Worm (Caenorhabditis elegans): ENCODE results near the gene kin-16.

kin-16 gene

ce11 chrII:9436009-9436408 is at the start of gene kin-16:
Gene kin-16, minus strand, starts transcription at chrII:9436109.
- no peak for TF ChIP-seq C34F6.9 (tag; optimal IDR thresholded peaks at IDR 0.05)
- no peak for TF ChIP-seq zag-1 (tag; optimal IDR thresholded peaks at IDR 0.05)
- no peak for TF ChIP-seq lsy-2 (tag; optimal IDR thresholded peaks at IDR 0.05)
- TF ChIP-seq nhr-11 (tag; optimal IDR thresholded peaks at IDR 0.05), result no peak
- no peak for TF ChIP-seq mbf-1 (tag; optimal IDR thresholded peaks at IDR 0.05)
- TF ChIP-seq ztf-1 (GFP tag; conservative IDR thresholded peaks at IDR 0.05), result no peak
- TF ChIP-seq nhr-237 (tag; optimal IDR thresholded peaks at IDR 0.05), result no peak
- no peak for TF ChIP-seq sma-9 (GFP tag; optimal IDR thresholded peaks at IDR 0.05)
- TF ChIP-seq sma-9 (tag; optimal IDR thresholded peaks at IDR 0.05), result no peak
- TF ChIP-seq alr-1 (tag; optimal IDR thresholded peaks at IDR 0.05), result no peak

- TF ChIP-seq fos-1 (tag; optimal IDR thresholded peaks at IDR 0.05) (peak; percentile 7), lin-11 (tag; optimal IDR thresholded peaks at IDR 0.05) (no peak), elt-3 (tag; optimal IDR thresholded peaks at IDR 0.05) (no peak), sma-9 (GFP tag; optimal IDR thresholded peaks at IDR 0.05) (peak; percentile 6), sma-9 (tag; optimal IDR thresholded peaks at IDR 0.05) (no peak), Y55F3AM.14 (GFP tag; optimal IDR thresholded peaks at IDR 0.05) (no peak), nhr-21 (tag; optimal IDR thresholded peaks at IDR 0.05) (peak; percentile 37)
Observed at ce11 chrII:9485081-9485730, 49.3 kb upstream of the kin-16 start.

ce11 chrII:9483342-9483741 is 47.4 kb upstream of the kin-16 start:
- TF ChIP-seq fos-1 (tag; optimal IDR thresholded peaks at IDR 0.05) (peak; percentile 67), nhr-12 (tag; optimal IDR thresholded peaks at IDR 0.05) (no peak), dmd-4 (tag; optimal IDR thresholded peaks at IDR 0.05) (no peak), peb-1 (tag; optimal IDR thresholded peaks at IDR 0.05) (no peak), sma-9 (GFP tag; optimal IDR thresholded peaks at IDR 0.05) (peak; percentile 28), sma-9 (tag; optimal IDR thresholded peaks at IDR 0.05) (no peak)

- TF ChIP-seq snpc-4 (tag; optimal IDR thresholded peaks at IDR 0.05) (no peak), ceh-82 (tag; optimal IDR thresholded peaks at IDR 0.05) (no peak), lin-13 (GFP tag; optimal IDR thresholded peaks at IDR 0.05) (no peak), fos-1 (tag; optimal IDR thresholded peaks at IDR 0.05) (no peak), ama-1 (optimal IDR thresholded peaks at IDR 0.05) (no peak), ztf-1 (GFP tag; conservative IDR thresholded peaks at IDR 0.05) (no peak), Y55F3AM.14 (GFP tag; optimal IDR thresholded peaks at IDR 0.05) (no peak), egl-27 (tag; optimal IDR thresholded peaks at IDR 0.05) (no peak), nhr-10 (tag; optimal IDR thresholded peaks at IDR 0.05) (no peak), unc-62 (GFP tag; optimal IDR thresholded peaks at IDR 0.05) (no peak), ZK546.5 (tag; optimal IDR thresholded peaks at IDR 0.05) (no peak), mdl-1 (tag; optimal IDR thresholded peaks at IDR 0.05) (no peak), blmp-1 (tag; optimal IDR thresholded peaks at IDR 0.05; ENCODE audit: insufficient read depth) (no peak), mab-5 (tag; optimal IDR thresholded peaks at IDR 0.05) (no peak), nhr-129 (tag; optimal IDR thresholded peaks at IDR 0.05) (no peak)
Observed at ce11 chrII:9482529-9482928, 46.6 kb upstream of the kin-16 start.

ce11 chrII:9481427-9481826 is 45.5 kb upstream of the kin-16 start:
- TF ChIP-seq nhr-12 (tag; optimal IDR thresholded peaks at IDR 0.05) (no peak), F13H6.1 (tag; optimal IDR thresholded peaks at IDR 0.05) (peak; percentile 50), ama-1 (optimal IDR thresholded peaks at IDR 0.05) (no peak), sma-9 (GFP tag; optimal IDR thresholded peaks at IDR 0.05) (peak; percentile 41), sma-9 (tag; optimal IDR thresholded peaks at IDR 0.05) (no peak), ztf-4 (tag; optimal IDR thresholded peaks at IDR 0.05) (no peak), unc-55 (GFP tag; optimal IDR thresholded peaks at IDR 0.05) (no peak), ZK546.5 (tag; optimal IDR thresholded peaks at IDR 0.05) (no peak), R02D3.7 (tag; optimal IDR thresholded peaks at IDR 0.05) (no peak), nhr-129 (tag; optimal IDR thresholded peaks at IDR 0.05) (peak; percentile 27), nhr-25 (tag; optimal IDR thresholded peaks at IDR 0.05) (no peak)
